Worm (Caenorhabditis elegans): ENCODE results near the gene cit-1.1.

Gene cit-1.1

DNA sequence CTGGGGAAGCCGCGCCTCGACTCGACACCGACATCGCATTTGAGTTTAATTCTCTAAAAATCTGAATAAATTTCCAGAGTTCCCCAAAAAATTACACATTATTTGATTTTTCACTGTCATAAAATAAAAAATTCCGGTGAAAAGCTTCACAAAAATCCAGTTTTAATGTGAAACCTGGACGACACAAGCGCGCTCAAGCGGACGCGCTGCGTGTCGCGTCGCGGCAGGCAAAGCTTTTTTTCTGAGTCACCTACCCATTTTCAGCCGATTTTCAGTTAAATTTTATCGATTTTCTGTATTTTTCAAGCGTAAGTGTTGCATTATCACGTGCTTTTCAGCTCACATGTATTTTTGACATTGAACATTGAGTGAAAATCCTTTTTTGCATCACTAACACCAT lies at the start of gene cit-1.1:
cit-1.1 (minus strand) TSS at position 53 of the 400 bp plus-strand sequence.
- no peak for TF ChIP-seq drap-1 (GFP tag; optimal IDR thresholded peaks at IDR 0.05)
- TF ChIP-seq lsy-2 (tag; optimal IDR thresholded peaks at IDR 0.05) = peak; percentile 35
- no peak for TF ChIP-seq mab-5 (tag; optimal IDR thresholded peaks at IDR 0.05)
- TF ChIP-seq nhr-28 (tag; optimal IDR thresholded peaks at IDR 0.05) = no peak
- TF ChIP-seq mep-1 (tag; optimal IDR thresholded peaks at IDR 0.05) = peak; percentile 25

DNA sequence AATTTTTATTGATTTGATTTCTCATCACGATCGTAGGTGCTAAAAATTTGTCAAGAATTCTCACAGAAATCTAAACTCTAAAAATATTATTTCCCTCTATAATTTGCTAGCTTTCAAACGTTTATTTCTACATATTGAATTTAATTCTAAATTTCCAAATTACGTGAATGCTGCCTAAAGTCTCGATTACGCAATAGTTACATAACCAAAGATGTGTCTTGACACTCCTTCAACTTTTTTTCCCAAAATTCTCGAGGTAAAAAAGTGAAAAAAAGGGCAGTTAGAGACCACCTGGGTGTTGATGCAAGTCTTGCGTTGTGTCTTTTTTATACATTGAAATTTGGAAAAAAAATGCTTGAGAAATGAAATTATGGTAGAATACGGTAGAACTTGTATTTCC lies 42.2 kb upstream of the cit-1.1 start:
- TF ChIP-seq lsy-2 (tag; optimal IDR thresholded peaks at IDR 0.05) (no peak), zip-8 (tag; optimal IDR thresholded peaks at IDR 0.05) (peak; percentile 98), nhr-12 (tag; optimal IDR thresholded peaks at IDR 0.05) (no peak)

DNA sequence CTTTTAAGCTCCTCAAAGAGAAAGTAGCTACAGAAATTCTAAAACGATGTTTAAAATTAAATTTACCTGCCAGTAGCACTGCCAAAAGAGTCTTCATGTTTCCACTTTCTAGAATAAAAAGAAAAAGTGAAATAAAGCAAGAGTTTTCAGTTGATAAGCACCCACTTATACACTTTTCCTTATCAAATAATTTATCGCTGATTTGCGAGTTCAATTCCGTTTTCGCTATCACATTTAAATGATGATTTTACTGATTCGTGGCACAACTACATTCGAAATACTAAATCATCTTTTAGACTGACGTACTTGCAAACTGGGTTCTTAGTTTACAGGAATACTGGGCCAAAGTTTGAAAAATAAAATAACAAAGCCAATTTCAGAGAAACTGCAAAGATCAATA lies 41.3 kb upstream of the cit-1.1 start, which contains the start of gene K12H4.7:
K12H4.7 (minus strand) TSS at position 138 of the 400 bp plus-strand sequence.
- TF ChIP-seq mep-1 (tag; optimal IDR thresholded peaks at IDR 0.05) = no peak
- TF ChIP-seq bed-3 (GFP tag; optimal IDR thresholded peaks at IDR 0.05) = no peak
- no peak for TF ChIP-seq drap-1 (GFP tag; optimal IDR thresholded peaks at IDR 0.05)
- TF ChIP-seq ztf-11 (tag; optimal IDR thresholded peaks at IDR 0.05) = no peak
- TF ChIP-seq lin-13 (tag; optimal IDR thresholded peaks at IDR 0.05) = no peak
- no peak for TF ChIP-seq tbx-8 (GFP tag; optimal IDR thresholded peaks at IDR 0.05)
- no peak for TF ChIP-seq ceh-43 (GFP tag; optimal IDR thresholded peaks at IDR 0.05)
- no peak for TF ChIP-seq nhr-28 (tag; optimal IDR thresholded peaks at IDR 0.05)
- TF ChIP-seq ceh-83 (GFP tag; optimal IDR thresholded peaks at IDR 0.05) = no peak
- no peak for TF ChIP-seq pha-4 (tag; optimal IDR thresholded peaks at IDR 0.05)
- TF ChIP-seq nhr-12 (tag; optimal IDR thresholded peaks at IDR 0.05) = no peak

DNA sequence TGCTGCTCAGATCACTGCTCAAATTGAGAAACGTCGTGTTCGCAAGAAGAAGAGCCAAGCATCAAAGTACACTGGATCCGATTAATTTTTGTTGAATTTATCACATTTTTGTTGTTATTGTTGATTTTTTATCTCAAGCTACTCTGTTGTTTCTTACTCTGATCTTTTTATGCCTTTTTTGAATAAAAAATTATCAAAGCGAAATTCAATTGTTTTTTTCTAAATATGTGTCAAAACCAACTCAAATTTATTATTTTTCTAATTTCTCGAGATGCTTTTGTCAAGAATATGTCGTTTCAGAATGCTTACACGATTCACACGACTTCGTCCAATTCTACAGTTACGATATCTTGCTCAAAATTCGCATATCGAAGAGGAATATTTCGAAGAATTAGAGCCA lies 37.8 kb upstream of the cit-1.1 start, which contains the start of gene K12H4.2:
K12H4.2 (plus strand) TSS at position 301 of the 400 bp plus-strand sequence.
- TF ChIP-seq tbx-8 (GFP tag; optimal IDR thresholded peaks at IDR 0.05) (no peak), unc-39 (tag; optimal IDR thresholded peaks at IDR 0.05) (no peak), ces-1 (GFP tag; optimal IDR thresholded peaks at IDR 0.05) (no peak), ceh-39 (tag; optimal IDR thresholded peaks at IDR 0.05) (no peak), sem-2 (GFP tag; optimal IDR thresholded peaks at IDR 0.05) (no peak), elt-1 (tag; optimal IDR thresholded peaks at IDR 0.05; ENCODE audit: borderline replicate concordance, insufficient read depth) (no peak), ceh-43 (GFP tag; optimal IDR thresholded peaks at IDR 0.05) (no peak), unc-120 (tag; optimal IDR thresholded peaks at IDR 0.05; ENCODE audit: poor library complexity, severe bottlenecking) (no peak), drap-1 (GFP tag; optimal IDR thresholded peaks at IDR 0.05) (no peak), nhr-2 (tag; optimal IDR thresholded peaks at IDR 0.05) (no peak), mep-1 (tag; optimal IDR thresholded peaks at IDR 0.05) (no peak), flh-1 (GFP tag; optimal IDR thresholded peaks at IDR 0.05) (no peak), elt-3 (tag; optimal IDR thresholded peaks at IDR 0.05) (no peak), nhr-237 (tag; optimal IDR thresholded peaks at IDR 0.05) (no peak), pha-4 (tag; optimal IDR thresholded peaks at IDR 0.05) (no peak), ceh-83 (GFP tag; optimal IDR thresholded peaks at IDR 0.05) (no peak), ham-2 (GFP tag; optimal IDR thresholded peaks at IDR 0.05) (no peak), snpc-4 (tag; optimal IDR thresholded peaks at IDR 0.05) (no peak), ztf-11 (tag; optimal IDR thresholded peaks at IDR 0.05) (no peak)

DNA sequence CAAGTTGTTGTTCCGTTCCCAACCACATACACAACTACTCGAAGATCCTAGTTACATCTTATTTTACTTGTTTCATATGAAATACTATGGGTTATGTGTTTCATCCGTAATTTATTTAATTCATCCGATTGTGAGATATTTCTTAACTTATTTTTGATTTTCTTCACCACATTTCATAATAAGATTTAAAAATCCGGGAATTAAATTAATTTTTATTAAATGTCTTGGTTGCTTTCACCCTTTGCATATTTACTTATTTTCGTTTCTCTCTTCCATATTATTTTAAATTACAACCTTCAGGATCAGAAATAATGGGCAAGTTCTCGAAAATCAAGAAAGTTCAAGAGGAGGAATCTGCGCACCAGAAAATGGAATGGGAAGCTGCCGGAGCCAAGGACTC lies 36.1 kb upstream of the cit-1.1 start, which contains the start of gene K12H4.3:
K12H4.3 (plus strand) TSS at position 301 of the 400 bp plus-strand sequence.
- TF ChIP-seq mab-5 (tag; optimal IDR thresholded peaks at IDR 0.05) (no peak), unc-39 (tag; optimal IDR thresholded peaks at IDR 0.05) (no peak), bed-3 (GFP tag; optimal IDR thresholded peaks at IDR 0.05) (no peak), unc-120 (tag; optimal IDR thresholded peaks at IDR 0.05; ENCODE audit: poor library complexity, severe bottlenecking) (no peak), flh-1 (GFP tag; optimal IDR thresholded peaks at IDR 0.05) (no peak), lin-32 (GFP tag; optimal IDR thresholded peaks at IDR 0.05) (no peak), ham-2 (GFP tag; optimal IDR thresholded peaks at IDR 0.05) (no peak), lsy-2 (tag; optimal IDR thresholded peaks at IDR 0.05) (no peak), ceh-39 (tag; optimal IDR thresholded peaks at IDR 0.05) (no peak), mep-1 (tag; optimal IDR thresholded peaks at IDR 0.05) (no peak)

DNA sequence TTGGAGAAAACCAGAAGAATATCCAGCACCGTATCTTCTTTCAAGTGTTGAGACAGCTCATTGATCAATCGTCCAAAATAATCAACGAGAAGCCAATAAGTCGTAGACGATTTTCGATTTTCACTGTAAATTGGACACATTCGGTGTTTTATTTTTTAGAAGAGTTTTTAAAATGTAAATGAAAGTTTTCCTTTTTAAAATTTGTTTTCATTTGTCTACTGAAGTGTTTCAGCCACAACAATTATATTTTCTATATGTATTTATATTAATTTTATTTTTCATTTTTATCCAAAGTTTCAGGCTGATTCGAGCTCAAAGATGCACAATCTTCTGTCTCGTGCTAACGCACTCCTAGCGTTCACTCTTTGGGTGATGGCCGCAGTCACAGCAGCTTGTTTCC lies 35.1 kb upstream of the cit-1.1 start, which contains the start of gene spcs-3:
spcs-3 (plus strand) TSS at position 301 of the 400 bp plus-strand sequence.
- TF ChIP-seq cnd-1 (tag; optimal IDR thresholded peaks at IDR 0.05) (no peak), unc-39 (tag; optimal IDR thresholded peaks at IDR 0.05) (no peak), drap-1 (GFP tag; optimal IDR thresholded peaks at IDR 0.05) (no peak), snpc-4 (tag; optimal IDR thresholded peaks at IDR 0.05) (no peak), ceh-43 (GFP tag; optimal IDR thresholded peaks at IDR 0.05) (no peak), unc-120 (tag; optimal IDR thresholded peaks at IDR 0.05; ENCODE audit: poor library complexity, severe bottlenecking) (no peak), nhr-28 (tag; optimal IDR thresholded peaks at IDR 0.05) (no peak), sptf-1 (tag; optimal IDR thresholded peaks at IDR 0.05) (no peak), mab-5 (tag; optimal IDR thresholded peaks at IDR 0.05) (no peak), pha-4 (tag; optimal IDR thresholded peaks at IDR 0.05) (no peak), ham-2 (GFP tag; optimal IDR thresholded peaks at IDR 0.05) (no peak), ces-1 (GFP tag; optimal IDR thresholded peaks at IDR 0.05) (no peak), lin-13 (tag; optimal IDR thresholded peaks at IDR 0.05) (no peak), ztf-11 (tag; optimal IDR thresholded peaks at IDR 0.05) (no peak), sem-2 (GFP tag; optimal IDR thresholded peaks at IDR 0.05) (no peak), nhr-12 (tag; optimal IDR thresholded peaks at IDR 0.05) (no peak), hlh-1 (tag; optimal IDR thresholded peaks at IDR 0.05) (no peak), elt-3 (tag; optimal IDR thresholded peaks at IDR 0.05) (no peak), bed-3 (GFP tag; optimal IDR thresholded peaks at IDR 0.05) (no peak)

Data from whole organism, mixed stage, embryonic.